Fruit fly (Drosophila melanogaster): ENCODE results near the gene Arp8.

Gene Arp8

dm6 chrX:17821466-17821865 lies 39.1 kb downstream of the Arp8 start (continued):
- peak; percentile 33 for TF ChIP-seq Eip78C (GFP tag)

dm6 chrX:17820252-17820651 lies 40.3 kb downstream of the Arp8 start:
- TF ChIP-seq cyc (GFP tag; optimal IDR thresholded peaks at IDR 0.05) = peak; percentile 25
- no peak for TF ChIP-seq dac (GFP tag; optimal IDR thresholded peaks at IDR 0.05)
- TF ChIP-seq CG34406 (GFP tag; optimal IDR thresholded peaks at IDR 0.05) = no peak
- peak; percentile 22 for TF ChIP-seq pdm3 (GFP tag; optimal IDR thresholded peaks at IDR 0.05)
- peak; percentile 42 for TF ChIP-seq CG31627 (GFP tag; optimal IDR thresholded peaks at IDR 0.05)
- peak; percentile 44 for TF ChIP-seq lz (GFP tag; optimal IDR thresholded peaks at IDR 0.05)
- no peak for TF ChIP-seq vri (GFP tag; optimal IDR thresholded peaks at IDR 0.05)
- TF ChIP-seq Hr39 (GFP tag; optimal IDR thresholded peaks at IDR 0.05) = peak; percentile 47
- peak; percentile 49 for TF ChIP-seq svp (GFP tag)
- no peak for TF ChIP-seq Eip75B (GFP tag; optimal IDR thresholded peaks at IDR 0.05)
- TF ChIP-seq Eip78C (GFP tag) = peak; percentile 50
- TF ChIP-seq esn (GFP tag; optimal IDR thresholded peaks at IDR 0.05) = peak; percentile 6
- TF ChIP-seq Sox14 (GFP tag; optimal IDR thresholded peaks at IDR 0.05) = peak; percentile 5
- TF ChIP-seq CG6163 (GFP tag; IDR thresholded peaks at IDR 0.05) = no peak

dm6 chrX:17819635-17820139 lies 40.9 kb downstream of the Arp8 start, which contains the start of gene CG12986:
Gene CG12986 (minus strand): TSS chrX:17819685.
- TF ChIP-seq CG15336 (GFP tag; IDR thresholded peaks at IDR 0.05) (no peak), Hr39 (GFP tag; optimal IDR thresholded peaks at IDR 0.05) (no peak)

- no peak for TF ChIP-seq Blimp-1 (GFP tag; optimal IDR thresholded peaks at IDR 0.05)
- TF ChIP-seq Sox102F (GFP tag; optimal IDR thresholded peaks at IDR 0.05) = peak; percentile 39
- TF ChIP-seq CG3919 (GFP tag; optimal IDR thresholded peaks at IDR 0.05) = peak; percentile 2
- TF ChIP-seq Lpt (GFP tag; optimal IDR thresholded peaks at IDR 0.05) = no peak
- no peak for TF ChIP-seq CG1621 (tag; optimal IDR thresholded peaks at IDR 0.05)
- peak; percentile 21 for TF ChIP-seq Ets96B (tag; optimal IDR thresholded peaks at IDR 0.05)
- TF ChIP-seq CG31627 (GFP tag; optimal IDR thresholded peaks at IDR 0.05) = peak; percentile 30
- peak; percentile 44 for TF ChIP-seq lz (GFP tag; optimal IDR thresholded peaks at IDR 0.05)
- peak; percentile 13 for TF ChIP-seq CG34406 (GFP tag; optimal IDR thresholded peaks at IDR 0.05)
- no peak for TF ChIP-seq CG6276 (GFP tag; optimal IDR thresholded peaks at IDR 0.05)
- no peak for TF ChIP-seq CG6163 (GFP tag; IDR thresholded peaks at IDR 0.05)
- no peak for TF ChIP-seq Sox15 (GFP tag; optimal IDR thresholded peaks at IDR 0.05)
- TF ChIP-seq CG16779 (tag; optimal IDR thresholded peaks at IDR 0.05) = no peak
- TF ChIP-seq CG6854 (GFP tag; optimal IDR thresholded peaks at IDR 0.05) = no peak
- TF ChIP-seq CG32006 (GFP tag; optimal IDR thresholded peaks at IDR 0.05) = no peak
- peak; percentile 24 for TF ChIP-seq achi (GFP tag; optimal IDR thresholded peaks at IDR 0.05)
- TF ChIP-seq esn (GFP tag; optimal IDR thresholded peaks at IDR 0.05) = peak; percentile 65
- TF ChIP-seq CG10631 (GFP tag; optimal IDR thresholded peaks at IDR 0.05) = peak; percentile 11
- no peak for TF ChIP-seq salr (GFP tag; optimal IDR thresholded peaks at IDR 0.05)
- no peak for TF ChIP-seq vri (GFP tag; optimal IDR thresholded peaks at IDR 0.05)
- TF ChIP-seq CG10669 (GFP tag; optimal IDR thresholded peaks at IDR 0.05) = peak; percentile 33
- TF ChIP-seq CG6808 (GFP tag; optimal IDR thresholded peaks at IDR 0.05) = peak; percentile 59
- peak; percentile 10 for TF ChIP-seq acj6 (GFP tag; optimal IDR thresholded peaks at IDR 0.05)
- peak; percentile 26 for TF ChIP-seq pdm3 (GFP tag; optimal IDR thresholded peaks at IDR 0.05)
- no peak for TF ChIP-seq Eip93F (GFP tag; optimal IDR thresholded peaks at IDR 0.05)
- TF ChIP-seq svp (GFP tag) = peak; percentile 84
- no peak for TF ChIP-seq CG8632 (GFP tag; optimal IDR thresholded peaks at IDR 0.05)
- no peak for TF ChIP-seq Hr38 (GFP tag; optimal IDR thresholded peaks at IDR 0.05)
- TF ChIP-seq fd59A (GFP tag; optimal IDR thresholded peaks at IDR 0.05) = peak; percentile 26
- TF ChIP-seq eg (GFP tag; IDR thresholded peaks at IDR 0.05) = no peak
- peak in 1 of 2 experiments; percentile 21 for TF ChIP-seq ss (GFP tag; optimal IDR thresholded peaks at IDR 0.05)
- no peak for TF ChIP-seq fd85E (GFP tag; optimal IDR thresholded peaks at IDR 0.05)
- TF ChIP-seq CG4318 (GFP tag; optimal IDR thresholded peaks at IDR 0.05) = no peak
- TF ChIP-seq Smox (GFP tag; optimal IDR thresholded peaks at IDR 0.05) = peak; percentile 58
- TF ChIP-seq spab (GFP tag; optimal IDR thresholded peaks at IDR 0.05) = no peak
- no peak for TF ChIP-seq CG15336 (GFP tag; IDR thresholded peaks at IDR 0.05)
- TF ChIP-seq CG9139 (GFP tag; optimal IDR thresholded peaks at IDR 0.05) = no peak
- TF ChIP-seq cyc (GFP tag; optimal IDR thresholded peaks at IDR 0.05) = peak; percentile 30
- TF ChIP-seq OdsH (GFP tag; optimal IDR thresholded peaks at IDR 0.05) = peak; percentile 63
These were observed 44.2 kb downstream of the Arp8 start for dm6 chrX:17816437-17816836.

All from whole organism, prepupa.